Worm (Caenorhabditis elegans) whole organism, late embryonic: ENCODE results near the gene nlp-46.

ENCODE experiments used
- hlh-30 ChIP-seq: sonication (generic microtip); optimal IDR thresholded peaks from 2 replicates; lab custom pipeline; 2017; ENCODE audit warnings: antibody characterized with exemption, missing genetic modification characterization, missing compliant biosample characterization; ENCODE audit not compliant: insufficient read depth
- rnt-1 ChIP-seq: sonication (generic microtip); optimal IDR thresholded peaks from 2 replicates; lab custom pipeline; 2016; ENCODE audit warnings: missing genetic modification characterization, missing compliant biosample characterization

ce11 chrV:12531084-12531483 is 25.0 kb upstream of the nlp-46 start:
- TF ChIP-seq rnt-1 (tag; lab: Kevin White, UChicago) (no peak), hlh-30 (tag; lab: Kevin White, UChicago) (no peak)
